Worm (Caenorhabditis elegans) whole organism, L4/young adult: ENCODE measurements around the gene R08C7.1.

Experiments
- W03F9.2 ChIP-seq: fragments of 150-350 bp; optimal IDR thresholded peaks from 2 replicates; lab custom pipeline; 2014; ENCODE audit warnings: missing biosample characterization, missing genetic modification characterization
- dao-5 ChIP-seq: sonication (generic microtip); optimal IDR thresholded peaks from 2 replicates; lab custom pipeline; 2016; ENCODE audit warnings: missing genotype, missing genetic modification characterization, moderate library complexity, missing compliant biosample characterization
- him-1 ChIP-seq: sonication (generic microtip); optimal IDR thresholded peaks from 2 replicates; lab custom pipeline; 2016; ENCODE audit warnings: missing genotype, missing genetic modification reagents, missing genetic modification characterization, missing compliant biosample characterization

R08C7.1 gene

ce11 chrIV:4451576-4451975 lies at the start of gene R08C7.1:
Gene R08C7.1, plus strand, starts transcription at chrIV:4451876.
- no peak for TF ChIP-seq dao-5 (tag; lab: Kevin White, UChicago)
- no peak for TF ChIP-seq W03F9.2 (tag; lab: Kevin White, UChicago)
- no peak for TF ChIP-seq him-1

ce11 chrIV:4402413-4402812 lies 49.3 kb upstream of the R08C7.1 start:
- TF ChIP-seq him-1: no peak
- no peak for TF ChIP-seq dao-5 (tag; lab: Kevin White, UChicago)
- TF ChIP-seq W03F9.2 (tag; lab: Kevin White, UChicago): no peak

- TF ChIP-seq W03F9.2 (tag; lab: Kevin White, UChicago): no peak
- no peak for TF ChIP-seq him-1
- TF ChIP-seq dao-5 (tag; lab: Kevin White, UChicago): no peak
Observed at ce11 chrIV:4403870-4404269, 47.8 kb upstream of the R08C7.1 start.

- TF ChIP-seq W03F9.2 (tag; lab: Kevin White, UChicago) (no peak), him-1 (no peak), dao-5 (tag; lab: Kevin White, UChicago) (no peak)
Observed at ce11 chrIV:4405126-4405525, 46.5 kb upstream of the R08C7.1 start, which contains the start of gene Y24D9A.7. Gene Y24D9A.7, minus strand, starts transcription at chrIV:4405171.

ce11 chrIV:4406054-4406539 lies 45.6 kb upstream of the R08C7.1 start:
- TF ChIP-seq him-1: peak; percentile 24
- no peak for TF ChIP-seq W03F9.2 (tag; lab: Kevin White, UChicago)
- no peak for TF ChIP-seq dao-5 (tag; lab: Kevin White, UChicago)

- TF ChIP-seq dao-5 (tag; lab: Kevin White, UChicago) (no peak), him-1 (no peak), W03F9.2 (tag; lab: Kevin White, UChicago) (no peak)
Observed at ce11 chrIV:4407055-4407461, 44.6 kb upstream of the R08C7.1 start.

- TF ChIP-seq dao-5 (tag; lab: Kevin White, UChicago) (no peak), him-1 (no peak), W03F9.2 (tag; lab: Kevin White, UChicago) (no peak)
Observed at ce11 chrIV:4408714-4409113, 43.0 kb upstream of the R08C7.1 start.

- TF ChIP-seq him-1 (no peak), W03F9.2 (tag; lab: Kevin White, UChicago) (no peak), dao-5 (tag; lab: Kevin White, UChicago) (no peak)
Observed at ce11 chrIV:4410526-4410925, 41.1 kb upstream of the R08C7.1 start.

ce11 chrIV:4411311-4411947 lies 40.2 kb upstream of the R08C7.1 start:
- TF ChIP-seq W03F9.2 (tag; lab: Kevin White, UChicago) (no peak), dao-5 (tag; lab: Kevin White, UChicago) (no peak), him-1 (no peak)

- TF ChIP-seq W03F9.2 (tag; lab: Kevin White, UChicago): no peak
- no peak for TF ChIP-seq dao-5 (tag; lab: Kevin White, UChicago)
- no peak for TF ChIP-seq him-1
Observed at ce11 chrIV:4411948-4412335, 39.7 kb upstream of the R08C7.1 start.

- TF ChIP-seq W03F9.2 (tag; lab: Kevin White, UChicago) (no peak), him-1 (no peak), dao-5 (tag; lab: Kevin White, UChicago) (no peak)
Observed at ce11 chrIV:4413114-4413513, 38.6 kb upstream of the R08C7.1 start.

- TF ChIP-seq him-1: no peak
- TF ChIP-seq W03F9.2 (tag; lab: Kevin White, UChicago): no peak
- TF ChIP-seq dao-5 (tag; lab: Kevin White, UChicago): no peak
Observed at ce11 chrIV:4422029-4422428, 29.6 kb upstream of the R08C7.1 start, which contains the start of gene clec-175. Gene clec-175, plus strand, starts transcription at chrIV:4422329.

ce11 chrIV:4423026-4423425 lies 28.6 kb upstream of the R08C7.1 start:
- no peak for TF ChIP-seq him-1
- no peak for TF ChIP-seq W03F9.2 (tag; lab: Kevin White, UChicago)
- TF ChIP-seq dao-5 (tag; lab: Kevin White, UChicago): no peak

ce11 chrIV:4423885-4424284 lies 27.8 kb upstream of the R08C7.1 start:
- TF ChIP-seq him-1 (no peak), dao-5 (tag; lab: Kevin White, UChicago) (no peak), W03F9.2 (tag; lab: Kevin White, UChicago) (no peak)

- TF ChIP-seq him-1 (no peak), dao-5 (tag; lab: Kevin White, UChicago) (no peak), W03F9.2 (tag; lab: Kevin White, UChicago) (no peak)
Observed at ce11 chrIV:4429901-4430300, 21.8 kb upstream of the R08C7.1 start, which contains the start of the genes str-185 and R08C7.5. Gene str-185, minus strand, starts transcription at chrIV:4430001. Gene R08C7.5, plus strand, starts transcription at chrIV:4430229.
